Worm (Caenorhabditis elegans): ENCODE measurements around the gene algn-1.

DNA sequence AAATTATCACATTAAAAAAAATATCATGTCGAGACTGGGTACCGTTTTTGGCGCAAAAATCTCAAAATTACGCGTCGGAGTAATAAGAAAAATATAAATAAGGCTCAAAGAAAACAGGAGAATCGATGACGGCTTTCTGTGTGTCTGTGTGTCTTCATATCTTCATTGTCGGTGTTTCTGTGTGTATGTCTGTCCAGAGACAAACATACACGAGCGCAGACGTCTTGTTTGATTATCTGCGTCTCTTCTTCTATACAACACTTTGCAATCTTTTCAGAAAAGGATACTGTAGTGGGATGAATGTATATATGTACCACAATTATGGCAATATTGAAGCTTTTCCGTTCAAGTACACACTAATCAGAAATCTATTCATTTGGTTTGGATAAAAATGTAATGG lies 15.6 kb upstream of the algn-1 start, which contains the start of gene C05D11.13:
- TF ChIP-seq lin-13 (tag; optimal IDR thresholded peaks at IDR 0.05), result no peak
- TF ChIP-seq ztf-11 (tag; optimal IDR thresholded peaks at IDR 0.05), result no peak
- TF ChIP-seq nhr-28 (tag; optimal IDR thresholded peaks at IDR 0.05), result no peak

All from whole organism, mixed stage, embryonic.